Fruit fly (Drosophila melanogaster) whole organism, adult: ENCODE results near the gene SMC5.

Experiments
- CG11617 ChIP-seq: fragments of 200-800 bp; sonication (Bioruptor generic); optimal IDR thresholded peaks from 2 replicates; lab custom pipeline; 2017; ENCODE audit warnings: mild to moderate bottlenecking, missing biosample characterization, missing genetic modification reagents, missing genetic modification characterization
- CG12768 ChIP-seq: fragments of 200-800 bp; sonication (Bioruptor generic); optimal IDR thresholded peaks from 2 replicates; lab custom pipeline; 2017; ENCODE audit warnings: missing biosample characterization, missing genetic modification characterization, mild to moderate bottlenecking, moderate library complexity, missing genetic modification reagents
- CG14711 ChIP-seq: fragments of 200-800 bp; sonication (Bioruptor generic); optimal IDR thresholded peaks from 2 replicates; lab custom pipeline; 2018; ENCODE audit warnings: missing biosample characterization, mild to moderate bottlenecking, missing genetic modification characterization, moderate library complexity
- CG1620 ChIP-seq: fragments of 200-800 bp; sonication (Bioruptor generic); optimal IDR thresholded peaks from 2 replicates; lab custom pipeline; 2016; ENCODE audit warnings: missing biosample characterization, missing genetic modification characterization
- CG33017 ChIP-seq: fragments of 200-800 bp; sonication (Bioruptor generic); optimal IDR thresholded peaks from 2 replicates; lab custom pipeline; 2018; ENCODE audit warnings: missing biosample characterization, mild to moderate bottlenecking, missing genetic modification characterization, moderate library complexity
- CG5204 ChIP-seq: fragments of 200-800 bp; sonication (Bioruptor generic); optimal IDR thresholded peaks from 2 replicates; lab custom pipeline; 2016; ENCODE audit warnings: missing biosample characterization, missing genetic modification characterization
- CG7045 ChIP-seq: fragments of 200-800 bp; sonication (Bioruptor generic); optimal IDR thresholded peaks from 2 replicates; lab custom pipeline; 2017; ENCODE audit warnings: missing biosample characterization, mild to moderate bottlenecking, missing genetic modification characterization
- CG7101 ChIP-seq: fragments of 200-800 bp; sonication (Bioruptor generic); optimal IDR thresholded peaks from 2 replicates; lab custom pipeline; 2018; ENCODE audit warnings: missing biosample characterization, mild to moderate bottlenecking, missing genetic modification characterization, moderate library complexity
- Clk ChIP-seq: fragments of 200-800 bp; sonication (Bioruptor generic); optimal IDR thresholded peaks from 2 replicates; lab custom pipeline; 2017; ENCODE audit warnings: missing biosample characterization, missing genetic modification characterization
- Crg-1 ChIP-seq: fragments of 200-800 bp; sonication (Bioruptor generic); optimal IDR thresholded peaks from 2 replicates; lab custom pipeline; 2016; ENCODE audit warnings: missing biosample characterization, missing genetic modification characterization
- Hr96 ChIP-seq: fragments of 200-800 bp; sonication (Bioruptor generic); optimal IDR thresholded peaks from 2 replicates; lab custom pipeline; 2016; ENCODE audit warnings: missing biosample characterization, missing genetic modification characterization
- Mnt ChIP-seq: fragments of 200-800 bp; sonication (Bioruptor generic); optimal IDR thresholded peaks from 2 replicates; lab custom pipeline; 2016; ENCODE audit warnings: missing biosample characterization, mild to moderate bottlenecking, missing genetic modification characterization
- bab1 ChIP-seq: fragments of 200-800 bp; sonication (Bioruptor generic); optimal IDR thresholded peaks from 3 replicates; lab custom pipeline; 2019; ENCODE audit warnings: missing biosample characterization, mild to moderate bottlenecking, missing genetic modification characterization, moderate library complexity
- cic ChIP-seq: fragments of 200-800 bp; sonication (Bioruptor generic); optimal IDR thresholded peaks from 2 replicates; lab custom pipeline; 2017; ENCODE audit warnings: missing biosample characterization, mild to moderate bottlenecking, missing genetic modification characterization, moderate library complexity
- cnc ChIP-seq, 2 experiments: fragments of >200 bp; optimal IDR thresholded peaks; 2 replicates each; lab custom pipeline; 2017
- kay ChIP-seq: fragments of 200-800 bp; sonication (Bioruptor generic); peaks from one replicate; lab custom pipeline; 2016; ENCODE audit warnings: missing biosample characterization, missing genetic modification characterization, borderline replicate concordance
- ovo ChIP-seq: fragments of 200-800 bp; sonication (Bioruptor generic); optimal IDR thresholded peaks from 2 replicates; lab custom pipeline; 2016; ENCODE audit warnings: missing biosample characterization, missing genetic modification characterization
- pad ChIP-seq: fragments of 200-800 bp; sonication (Bioruptor generic); optimal IDR thresholded peaks from 3 replicates; lab custom pipeline; 2017; ENCODE audit warnings: missing biosample characterization, missing genetic modification characterization, mild to moderate bottlenecking, moderate library complexity, missing genetic modification reagents
- tj ChIP-seq: fragments of 200-800 bp; sonication (Bioruptor generic); optimal IDR thresholded peaks from 3 replicates; lab custom pipeline; 2017; ENCODE audit warnings: missing biosample characterization, mild to moderate bottlenecking, missing genetic modification characterization, moderate library complexity
- toe ChIP-seq: fragments of 200-800 bp; sonication (Bioruptor generic); optimal IDR thresholded peaks from 2 replicates; lab custom pipeline; 2016; ENCODE audit warnings: missing biosample characterization, missing genetic modification characterization

The SMC5 gene

dm6 chr3L:21542059-21542458 lies 26.9 kb upstream of the SMC5 start, which contains the start of gene CG33290:
TSS of gene CG33290 (plus strand) at chr3L:21542359.
- no peak for TF ChIP-seq tj (GFP tag; lab: Kevin White, UChicago)
- peak; percentile 39 for TF ChIP-seq kay
- no peak for TF ChIP-seq Crg-1 (GFP tag; lab: Kevin White, UChicago)
- no peak for TF ChIP-seq CG33017 (tag; lab: Kevin White, UChicago)
- TF ChIP-seq pad = no peak

- TF ChIP-seq CG7101 (tag; lab: Kevin White, UChicago) (no peak), bab1 (GFP tag; lab: Kevin White, UChicago) (peak; percentile 50)
These were observed 14.2 kb upstream of the SMC5 start, which contains the start of gene Wnk for dm6 chr3L:21554752-21555151. TSS of gene Wnk (minus strand) at chr3L:21554928.

- TF ChIP-seq CG5204 (GFP tag; lab: Kevin White, UChicago) (no peak), CG12768 (no peak), bab1 (GFP tag; lab: Kevin White, UChicago) (no peak), CG1620 (GFP tag; lab: Kevin White, UChicago) (no peak), CG14711 (no peak), CG11617 (GFP tag; lab: Kevin White, UChicago) (no peak), CG33017 (tag; lab: Kevin White, UChicago) (no peak), Clk (GFP tag; lab: Kevin White, UChicago) (no peak), pad (no peak), CG7101 (tag; lab: Kevin White, UChicago) (no peak), cnc (optimal IDR thresholded peaks at IDR 0.05; lab: Kevin White, UChicago) (no peak), toe (GFP tag; lab: Kevin White, UChicago) (no peak), Crg-1 (GFP tag; lab: Kevin White, UChicago) (no peak), Hr96 (GFP tag; lab: Kevin White, UChicago) (no peak), cic (GFP tag; lab: Kevin White, UChicago) (no peak), tj (GFP tag; lab: Kevin White, UChicago) (no peak), kay (no peak), CG7045 (GFP tag; lab: Kevin White, UChicago) (no peak), Mnt (GFP tag; lab: Kevin White, UChicago) (no peak)
These were observed 10.7 kb upstream of the SMC5 start, which contains the start of gene CG7173 for dm6 chr3L:21558176-21558871. TSS of gene CG7173 (minus strand) at chr3L:21558226.

- TF ChIP-seq CG11617 (GFP tag; lab: Kevin White, UChicago) = no peak
- no peak for TF ChIP-seq Mnt (GFP tag; lab: Kevin White, UChicago)
- no peak for TF ChIP-seq bab1 (GFP tag; lab: Kevin White, UChicago)
- no peak for TF ChIP-seq cnc (optimal IDR thresholded peaks at IDR 0.05; lab: Kevin White, UChicago)
- no peak for TF ChIP-seq cic (GFP tag; lab: Kevin White, UChicago)
- no peak for TF ChIP-seq Crg-1 (GFP tag; lab: Kevin White, UChicago)
- TF ChIP-seq CG7045 (GFP tag; lab: Kevin White, UChicago) = no peak
- no peak for TF ChIP-seq toe (GFP tag; lab: Kevin White, UChicago)
- TF ChIP-seq CG1620 (GFP tag; lab: Kevin White, UChicago) = no peak
- no peak for TF ChIP-seq Clk (GFP tag; lab: Kevin White, UChicago)
These were observed 6.9 kb upstream of the SMC5 start, which contains the start of gene CapaR for dm6 chr3L:21562081-21562480. TSS of gene CapaR (minus strand) at chr3L:21562181.

- TF ChIP-seq CG14711 = no peak
- TF ChIP-seq pad = no peak
- no peak for TF ChIP-seq Hr96 (GFP tag; lab: Kevin White, UChicago)
- TF ChIP-seq CG12768 = no peak
- no peak for TF ChIP-seq kay
- no peak for TF ChIP-seq CG1620 (GFP tag; lab: Kevin White, UChicago)
- TF ChIP-seq tj (GFP tag; lab: Kevin White, UChicago) = no peak
- no peak for TF ChIP-seq cic (GFP tag; lab: Kevin White, UChicago)
- no peak for TF ChIP-seq CG11617 (GFP tag; lab: Kevin White, UChicago)
- no peak for TF ChIP-seq toe (GFP tag; lab: Kevin White, UChicago)
- TF ChIP-seq CG5204 (GFP tag; lab: Kevin White, UChicago) = no peak
- TF ChIP-seq Crg-1 (GFP tag; lab: Kevin White, UChicago) = no peak
- no peak for TF ChIP-seq bab1 (GFP tag; lab: Kevin White, UChicago)
- no peak for TF ChIP-seq CG33017 (tag; lab: Kevin White, UChicago)
- TF ChIP-seq CG7101 (tag; lab: Kevin White, UChicago) = no peak
- no peak for TF ChIP-seq cnc (optimal IDR thresholded peaks at IDR 0.05; lab: Kevin White, UChicago)
- TF ChIP-seq CG7045 (GFP tag; lab: Kevin White, UChicago) = no peak
- no peak for TF ChIP-seq Clk (GFP tag; lab: Kevin White, UChicago)
These were observed 3.9 kb upstream of the SMC5 start, which contains the start of gene CG7634 for dm6 chr3L:21565126-21565525. TSS of gene CG7634 (plus strand) at chr3L:21565426.

- TF ChIP-seq tj (GFP tag; lab: Kevin White, UChicago) (no peak), cic (GFP tag; lab: Kevin White, UChicago) (no peak), pad (no peak), toe (GFP tag; lab: Kevin White, UChicago) (no peak), CG12768 (no peak), cnc (optimal IDR thresholded peaks at IDR 0.05; lab: Kevin White, UChicago) (no peak), ovo (GFP tag; lab: Kevin White, UChicago) (no peak), Crg-1 (GFP tag; lab: Kevin White, UChicago) (no peak), CG33017 (tag; lab: Kevin White, UChicago) (no peak), CG7101 (tag; lab: Kevin White, UChicago) (no peak), CG14711 (no peak), Clk (GFP tag; lab: Kevin White, UChicago) (no peak), bab1 (GFP tag; lab: Kevin White, UChicago) (no peak), Hr96 (GFP tag; lab: Kevin White, UChicago) (no peak), CG1620 (GFP tag; lab: Kevin White, UChicago) (no peak), Mnt (GFP tag; lab: Kevin White, UChicago) (no peak)
These were observed 722 bp upstream of the SMC5 start for dm6 chr3L:21568254-21568653.
